Worm (Caenorhabditis elegans) whole organism, late embryonic: ENCODE data around the gene irld-56.

Experiments
- C38D4.7 ChIP-seq: fragments of 200-800 bp; sonication (Bioruptor generic); optimal IDR thresholded peaks from 2 replicates; lab custom pipeline; 2018; ENCODE audit warnings: mild to moderate bottlenecking, missing genetic modification characterization, moderate library complexity, missing compliant biosample characterization
- F13H6.1 ChIP-seq: sonication (generic microtip); optimal IDR thresholded peaks from 2 replicates; lab custom pipeline; 2016; ENCODE audit warnings: missing genetic modification characterization, missing compliant biosample characterization
- K09A11.1 ChIP-seq: sonication (generic microtip); optimal IDR thresholded peaks from 2 replicates; lab custom pipeline; 2017; ENCODE audit warnings: antibody characterized with exemption, mild to moderate bottlenecking, missing genetic modification characterization, missing compliant biosample characterization; ENCODE audit not compliant: insufficient read depth
- T23F11.4 ChIP-seq: fragments of 200-800 bp; sonication (Bioruptor generic); optimal IDR thresholded peaks from 2 replicates; lab custom pipeline; 2018; ENCODE audit warnings: mild to moderate bottlenecking, missing genetic modification characterization, missing compliant biosample characterization
- ama-1 ChIP-seq: fragments of 150-350 bp; optimal IDR thresholded peaks from 2 replicates; lab custom pipeline; 2014
- ceh-14 ChIP-seq: sonication (generic microtip); optimal IDR thresholded peaks from 2 replicates; lab custom pipeline; 2016; ENCODE audit warnings: missing genotype, missing genetic modification characterization, missing compliant biosample characterization
- ceh-2 ChIP-seq: sonication (generic microtip); optimal IDR thresholded peaks from 2 replicates; lab custom pipeline; 2016; ENCODE audit warnings: missing genotype, missing genetic modification characterization, missing compliant biosample characterization
- ceh-30 ChIP-seq: fragments of 150-350 bp; optimal IDR thresholded peaks from 2 replicates; lab custom pipeline; 2014; ENCODE audit warnings: missing biosample characterization, missing genetic modification characterization
- ceh-45 ChIP-seq: fragments of 200-800 bp; sonication (Bioruptor generic); IDR thresholded peaks from 2 replicates; pipeline ENCODE4 v1.3.6; 2022; ENCODE audit warnings: missing genetic modification reagents, missing genetic modification characterization, missing compliant biosample characterization
- ceh-9 ChIP-seq: sonication (generic microtip); optimal IDR thresholded peaks from 2 replicates; lab custom pipeline; 2016; ENCODE audit warnings: mild to moderate bottlenecking, missing genetic modification characterization, inconsistent platforms, missing compliant biosample characterization
- dve-1 ChIP-seq: sonication (generic microtip); optimal IDR thresholded peaks from 2 replicates; lab custom pipeline; 2017; ENCODE audit warnings: antibody characterized with exemption, mild to moderate bottlenecking, missing genetic modification characterization, missing compliant biosample characterization
- elt-2 ChIP-seq: sonication (generic microtip); optimal IDR thresholded peaks from 2 replicates; lab custom pipeline; 2016; ENCODE audit warnings: missing genetic modification reagents, missing genetic modification characterization, missing compliant biosample characterization
- elt-4 ChIP-seq: sonication (generic microtip); optimal IDR thresholded peaks from 2 replicates; lab custom pipeline; 2016; ENCODE audit warnings: missing genetic modification characterization, missing compliant biosample characterization
- ets-4 ChIP-seq: sonication (generic microtip); optimal IDR thresholded peaks from 2 replicates; lab custom pipeline; 2016; ENCODE audit warnings: missing genetic modification characterization, missing compliant biosample characterization
- eyg-1 ChIP-seq: sonication (generic microtip); optimal IDR thresholded peaks from 2 replicates; lab custom pipeline; 2016; ENCODE audit warnings: missing genotype, missing genetic modification characterization, missing compliant biosample characterization
- gmeb-2 ChIP-seq: sonication (generic microtip); optimal IDR thresholded peaks from 2 replicates; lab custom pipeline; 2016; ENCODE audit warnings: missing genetic modification characterization, inconsistent platforms, missing compliant biosample characterization
- hlh-30 ChIP-seq: sonication (generic microtip); optimal IDR thresholded peaks from 2 replicates; lab custom pipeline; 2017; ENCODE audit warnings: antibody characterized with exemption, missing genetic modification characterization, missing compliant biosample characterization; ENCODE audit not compliant: insufficient read depth
- nfya-1 ChIP-seq: sonication (generic microtip); optimal IDR thresholded peaks from 2 replicates; lab custom pipeline; 2017; ENCODE audit warnings: missing genetic modification characterization, mild to moderate bottlenecking, missing compliant biosample characterization, antibody characterized with exemption, moderate library complexity
- nhr-11 ChIP-seq: fragments of 150-350 bp; optimal IDR thresholded peaks from 2 replicates; lab custom pipeline; 2014; ENCODE audit warnings: missing biosample characterization, missing genetic modification characterization
- nhr-232 ChIP-seq: sonication (generic microtip); optimal IDR thresholded peaks from 2 replicates; lab custom pipeline; 2016; ENCODE audit warnings: missing genetic modification characterization, missing compliant biosample characterization
- npax-4 ChIP-seq: sonication (generic microtip); optimal IDR thresholded peaks from 2 replicates; lab custom pipeline; 2016; ENCODE audit warnings: missing genetic modification characterization, missing compliant biosample characterization
- pag-3 ChIP-seq: sonication (generic microtip); optimal IDR thresholded peaks from 2 replicates; lab custom pipeline; 2016; ENCODE audit warnings: missing compliant biosample characterization, missing genetic modification characterization, borderline replicate concordance
- pat-9 ChIP-seq: fragments of 200-800 bp; sonication (Bioruptor generic); optimal IDR thresholded peaks from 2 replicates; lab custom pipeline; 2018; ENCODE audit warnings: mild to moderate bottlenecking, missing genetic modification characterization, moderate library complexity, missing compliant biosample characterization
- pax-1 ChIP-seq: fragments of 150-350 bp; optimal IDR thresholded peaks from 2 replicates; lab custom pipeline; 2014; ENCODE audit warnings: missing biosample characterization, missing genetic modification characterization
- pha-2 ChIP-seq: sonication (generic microtip); optimal IDR thresholded peaks from 2 replicates; lab custom pipeline; 2017; ENCODE audit warnings: mild to moderate bottlenecking, missing genetic modification characterization, missing compliant biosample characterization
- pha-4 ChIP-seq: fragments of 150-350 bp; optimal IDR thresholded peaks from 2 replicates; lab custom pipeline; 2018; ENCODE audit warnings: missing biosample characterization, missing genetic modification reagents, missing genetic modification characterization
- pqm-1 ChIP-seq: sonication (generic microtip); optimal IDR thresholded peaks from 2 replicates; lab custom pipeline; 2016; ENCODE audit warnings: missing genetic modification characterization, missing compliant biosample characterization
- sdc-2 ChIP-seq: sonication (generic microtip); optimal IDR thresholded peaks from 2 replicates; lab custom pipeline; 2016; ENCODE audit warnings: missing genotype, missing genetic modification characterization, missing compliant biosample characterization
- tbx-2 ChIP-seq: sonication (generic microtip); optimal IDR thresholded peaks from 2 replicates; lab custom pipeline; 2016; ENCODE audit warnings: missing genetic modification characterization, missing compliant biosample characterization
- unc-42 ChIP-seq: sonication (generic microtip); optimal IDR thresholded peaks from 2 replicates; lab custom pipeline; 2016; ENCODE audit warnings: missing genotype, missing genetic modification characterization, missing compliant biosample characterization
- unc-86 ChIP-seq: sonication (generic microtip); optimal IDR thresholded peaks from 2 replicates; lab custom pipeline; 2016; ENCODE audit warnings: missing genetic modification characterization, missing compliant biosample characterization

The irld-56 gene

DNA sequence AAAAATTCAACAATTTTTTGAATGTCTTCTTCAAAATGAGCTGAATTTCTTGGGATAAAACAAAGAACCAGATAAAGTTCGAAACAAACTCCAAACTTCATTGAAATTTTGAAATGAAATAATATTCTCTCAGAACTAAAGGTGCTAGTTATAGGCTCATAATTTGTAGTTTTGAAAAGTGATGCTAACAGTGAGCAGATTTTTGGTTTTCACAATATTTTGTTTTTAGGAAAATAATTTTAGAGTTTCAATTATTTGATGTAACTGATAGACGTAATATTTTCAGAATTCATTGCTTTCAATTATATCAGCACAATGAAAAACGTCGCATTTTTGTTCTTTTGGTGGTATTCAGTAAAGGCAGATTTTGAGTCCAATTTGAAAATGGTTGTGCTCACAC, at the start of gene irld-56, which contains the start of gene irld-55:
irld-56 (minus strand) TSS at position 101 of the 400 bp plus-strand sequence.
irld-55 (plus strand) TSS at position 316 of the 400 bp plus-strand sequence.
- TF ChIP-seq ceh-30 (tag; lab: Kevin White, UChicago) (no peak), dve-1 (tag; lab: Kevin White, UChicago) (no peak)
- TF ChIP-seq, all 69 proteins: peak for 0

DNA sequence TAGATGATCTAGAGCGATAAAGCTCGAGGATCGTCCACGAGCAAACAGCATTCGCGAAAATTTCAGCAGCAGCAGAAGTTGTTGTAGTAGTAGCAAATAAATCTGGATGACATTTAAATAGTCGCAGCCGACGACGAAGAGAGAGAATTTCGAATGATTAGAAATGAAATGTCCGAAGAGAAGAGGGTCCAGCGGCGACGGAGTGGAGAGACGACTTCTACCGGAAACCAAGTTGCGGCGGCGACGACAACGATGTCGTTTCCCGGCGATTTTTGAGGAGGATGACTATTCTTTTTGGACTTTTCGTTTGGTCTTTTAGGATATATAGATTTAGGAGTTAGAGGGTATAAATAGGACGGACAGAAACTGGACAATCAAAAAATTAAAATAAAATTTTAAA, 46.6 kb upstream of the irld-56 start:
- no peak for TF ChIP-seq ceh-30 (tag; lab: Kevin White, UChicago)
- no peak for TF ChIP-seq eyg-1 (tag; lab: Kevin White, UChicago)

DNA sequence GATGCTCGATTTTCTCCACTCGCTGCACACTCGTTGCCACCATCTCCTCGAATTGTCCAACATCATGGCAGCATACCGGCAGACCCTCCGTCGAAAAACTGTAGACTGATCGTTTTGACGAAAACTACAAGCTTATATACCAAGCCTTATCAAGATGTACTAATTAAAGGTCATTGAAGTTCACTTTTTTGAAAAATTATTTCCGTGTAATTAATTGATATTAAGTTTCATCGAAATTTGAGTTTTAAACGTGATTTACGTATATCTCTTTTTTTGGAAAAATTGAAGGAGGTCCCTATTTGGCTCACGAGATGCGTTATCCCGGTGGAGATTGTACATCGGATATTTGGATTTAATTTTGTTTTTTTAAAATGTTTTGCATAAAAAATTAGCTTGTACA, 40.8 kb upstream of the irld-56 start, which contains the start of gene Y37A1B.4:
Y37A1B.4 (minus strand) TSS at position 101 of the 400 bp plus-strand sequence.
- no peak for TF ChIP-seq pqm-1 (tag; lab: Kevin White, UChicago)
- TF ChIP-seq pag-3 (tag; lab: Kevin White, UChicago) = no peak
- TF ChIP-seq sdc-2 = no peak
- TF ChIP-seq unc-86 (tag; lab: Kevin White, UChicago) = no peak
- no peak for TF ChIP-seq K09A11.1
- TF ChIP-seq nhr-11 (tag; lab: Kevin White, UChicago) = no peak
- no peak for TF ChIP-seq ama-1 (lab: Kevin White, UChicago)
- no peak for TF ChIP-seq C38D4.7
- TF ChIP-seq pha-2 (tag; lab: Kevin White, UChicago) = no peak
- TF ChIP-seq F13H6.1 (tag; lab: Kevin White, UChicago) = no peak
- no peak for TF ChIP-seq ceh-2 (tag; lab: Kevin White, UChicago)
- TF ChIP-seq unc-42 = no peak
- TF ChIP-seq ceh-14 (tag; lab: Kevin White, UChicago) = no peak
- TF ChIP-seq ets-4 (tag; lab: Kevin White, UChicago) = no peak
- TF ChIP-seq dve-1 (tag; lab: Kevin White, UChicago) = no peak
- no peak for TF ChIP-seq elt-2
- TF ChIP-seq pat-9 (tag; lab: Kevin White, UChicago) = no peak
- TF ChIP-seq, all 69 proteins: peak for 0

DNA sequence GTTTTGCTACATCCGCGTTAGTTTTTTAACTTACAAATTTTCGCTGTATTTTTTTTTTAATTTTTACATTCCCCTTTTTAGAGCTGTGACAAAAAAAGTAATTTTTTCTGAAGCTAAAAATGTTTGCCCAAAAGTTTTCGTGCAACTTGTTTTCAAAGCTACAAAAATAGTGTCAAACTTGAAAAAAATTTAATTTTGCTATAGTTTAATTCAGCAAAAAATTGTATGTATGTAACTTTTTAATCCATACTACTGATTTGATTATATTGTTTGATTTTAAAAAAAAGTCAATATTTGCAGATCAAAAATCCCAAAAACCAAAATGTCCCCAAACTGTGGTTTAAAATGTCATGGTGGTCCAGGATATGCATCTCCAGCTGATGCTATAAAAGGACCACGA, 31.1 kb upstream of the irld-56 start, which contains the start of gene semo-1:
semo-1 (plus strand) TSS at position 301 of the 400 bp plus-strand sequence.
- no peak for TF ChIP-seq pax-1 (tag; lab: Kevin White, UChicago)
- TF ChIP-seq nfya-1 (tag; lab: Kevin White, UChicago) = no peak
- TF ChIP-seq ceh-9 (tag; lab: Kevin White, UChicago) = no peak
- TF ChIP-seq, all 69 proteins: peak for 0

DNA sequence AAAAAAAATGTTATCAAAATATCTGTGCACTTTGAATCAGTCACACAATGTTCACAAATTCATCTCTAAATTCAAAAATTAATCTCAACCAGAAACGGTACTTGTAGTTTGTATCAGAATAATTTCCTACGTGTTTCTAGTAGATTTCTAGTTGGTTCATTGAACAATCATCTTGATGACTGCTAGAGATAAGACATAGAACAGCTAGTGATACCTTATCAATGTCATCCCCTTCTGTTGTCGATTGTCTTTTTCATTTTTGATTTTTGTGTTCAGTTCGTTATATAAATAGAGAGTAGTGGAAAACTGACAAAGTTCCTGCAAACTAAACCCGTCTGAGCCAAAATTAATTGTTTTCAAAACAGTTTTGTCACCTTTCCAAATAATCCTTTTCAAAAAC, 30.7 kb upstream of the irld-56 start:
- TF ChIP-seq dve-1 (tag; lab: Kevin White, UChicago) (no peak), elt-2 (peak; percentile 77)
- TF ChIP-seq, all 69 proteins: peak for 1

DNA sequence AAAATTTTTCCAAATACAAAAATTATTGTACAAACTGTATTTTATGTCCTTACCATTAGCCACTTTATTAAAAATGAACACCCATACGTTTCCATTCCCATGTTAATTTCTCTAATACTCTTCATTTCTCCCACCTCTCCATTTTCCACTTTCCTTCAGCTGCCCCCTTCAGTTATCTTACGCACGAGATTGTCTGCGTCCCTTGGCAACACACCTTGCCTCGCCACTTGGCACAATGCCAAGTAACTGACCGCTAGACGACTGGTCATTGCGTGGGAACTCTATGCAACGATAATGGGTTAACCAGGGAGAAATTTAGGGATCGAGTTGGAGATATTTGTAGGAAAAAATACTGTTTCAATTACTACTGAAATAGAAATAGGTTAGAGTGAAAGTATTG, 27.0 kb upstream of the irld-56 start:
- TF ChIP-seq gmeb-2 (tag; lab: Kevin White, UChicago) (no peak), ceh-45 (no peak), hlh-30 (tag; lab: Kevin White, UChicago) (peak; percentile 51), nhr-11 (tag; lab: Kevin White, UChicago) (no peak), nhr-232 (tag; lab: Kevin White, UChicago) (no peak), npax-4 (tag; lab: Kevin White, UChicago) (no peak), tbx-2 (peak; percentile 45), ets-4 (tag; lab: Kevin White, UChicago) (no peak), T23F11.4 (no peak), elt-2 (no peak)

DNA sequence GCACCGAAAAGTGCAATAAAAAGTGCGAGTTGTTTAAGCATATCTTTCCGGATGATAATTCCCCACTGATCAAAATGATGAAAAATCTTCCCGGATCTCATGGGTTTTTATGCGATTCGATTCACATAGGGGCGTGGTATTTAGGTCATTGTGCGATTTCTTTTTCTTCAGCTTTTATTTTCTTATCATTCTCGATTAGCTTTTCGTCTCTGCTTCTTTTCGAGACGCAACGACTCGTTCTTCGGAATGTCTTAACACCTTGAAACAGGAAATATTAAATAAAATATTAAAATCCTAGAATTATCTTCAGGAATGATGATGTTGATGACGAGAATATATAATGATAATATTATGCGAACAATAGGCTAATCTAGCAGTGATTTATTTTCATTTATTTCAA, 23.9 kb upstream of the irld-56 start, which contains the start of gene Y37A1B.7:
Y37A1B.7 (minus strand) TSS at position 101 of the 400 bp plus-strand sequence.
- TF ChIP-seq nhr-232 (tag; lab: Kevin White, UChicago) (no peak), elt-4 (no peak), pha-4 (tag; lab: Kevin White, UChicago) (no peak)
- TF ChIP-seq, all 69 proteins: peak for 0
